Worm (Caenorhabditis elegans): ENCODE results near the gene ubh-2.

ce11 chrV:6513786-6514430 lies 4.3 kb upstream of the ubh-2 start:
- TF ChIP-seq ama-1 (optimal IDR thresholded peaks at IDR 0.05) (no peak), hmbx-1 (tag; optimal IDR thresholded peaks at IDR 0.05) (no peak), aly-1 (tag; optimal IDR thresholded peaks at IDR 0.05) (no peak), flt-1 (GFP tag; IDR thresholded peaks at IDR 0.05) (no peak), tbx-37 (GFP tag; conservative IDR thresholded peaks at IDR 0.05) (no peak), scrt-1 (GFP tag; IDR thresholded peaks at IDR 0.05) (no peak), ets-7 (tag; optimal IDR thresholded peaks at IDR 0.05) (no peak), F13C5.2 (tag; optimal IDR thresholded peaks at IDR 0.05) (no peak), hnd-1 (tag; optimal IDR thresholded peaks at IDR 0.05) (no peak), hmg-4 (GFP tag; optimal IDR thresholded peaks at IDR 0.05) (no peak), ceh-13 (GFP tag; optimal IDR thresholded peaks at IDR 0.05) (no peak)
